Worm (Caenorhabditis elegans): ENCODE data around the gene Y81G3A.6.
A peak's percentile ranks its signal among the peaks of the same experiment; 100 is the strongest.

Y81G3A.6 gene

DNA sequence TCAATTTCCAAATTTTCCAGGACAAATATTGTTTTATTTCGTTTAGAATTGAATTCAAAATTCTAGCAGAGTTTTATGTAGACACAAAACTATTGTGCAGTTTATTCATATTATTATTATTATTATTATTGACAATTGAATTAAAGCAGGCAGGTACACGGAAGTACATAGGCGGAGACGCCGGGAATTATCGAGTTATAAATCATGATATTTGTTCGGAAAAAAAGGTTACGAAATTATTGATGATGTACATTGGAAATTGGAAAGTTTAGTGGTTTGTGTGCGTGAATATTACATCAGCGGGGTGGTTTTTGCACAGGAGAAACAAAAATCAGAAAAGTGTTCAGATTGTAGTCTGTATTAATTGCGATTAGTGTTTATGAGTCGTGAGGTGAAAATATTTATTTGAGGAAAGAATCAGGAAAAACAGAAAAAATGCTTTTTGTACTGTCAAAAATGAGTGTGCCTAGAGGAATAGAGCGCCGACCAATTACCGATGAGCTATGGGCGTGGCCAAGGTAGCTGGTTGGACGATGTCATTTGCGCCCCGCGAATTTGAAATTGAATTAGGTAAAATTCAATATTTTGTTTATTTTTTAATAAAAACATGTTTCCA is 5.9 kb downstream of the Y81G3A.6 start (continued):
- no peak for TF ChIP-seq dpl-1 (GFP tag; optimal IDR thresholded peaks at IDR 0.05)
- TF ChIP-seq hmg-1.2 (GFP tag; IDR thresholded peaks at IDR 0.05): no peak
- no peak for TF ChIP-seq somi-1 (GFP tag; optimal IDR thresholded peaks at IDR 0.05)
- TF ChIP-seq pbrm-1 (GFP tag; IDR thresholded peaks at IDR 0.05): no peak
- TF ChIP-seq egl-44 (GFP tag; IDR thresholded peaks at IDR 0.05): no peak
- TF ChIP-seq mel-28 (tag; optimal IDR thresholded peaks at IDR 0.05; ENCODE audit: borderline replicate concordance): no peak
- TF ChIP-seq B0336.3 (GFP tag; IDR thresholded peaks at IDR 0.05): peak; percentile 48; the same call in 1 of the 2 replicates
- no peak for TF ChIP-seq xnd-1 (tag; optimal IDR thresholded peaks at IDR 0.05)
- no peak for TF ChIP-seq Y53G8AR.9 (GFP tag; conservative IDR thresholded peaks at IDR 0.05)
- TF ChIP-seq ztf-22 (GFP tag; optimal IDR thresholded peaks at IDR 0.05): no peak
- peak; percentile 6 for TF ChIP-seq tbp1 (GFP tag; optimal IDR thresholded peaks at IDR 0.05)
- TF ChIP-seq aptf-3 (GFP tag; IDR thresholded peaks at IDR 0.05): no peak

ce11 chrII:13073742-13074141 is 8.6 kb downstream of the Y81G3A.6 start:
- TF ChIP-seq die-1 (tag; optimal IDR thresholded peaks at IDR 0.05): no peak
- no peak for TF ChIP-seq snpc-4 (GFP tag; optimal IDR thresholded peaks at IDR 0.05)
- no peak for TF ChIP-seq snpc-4 (tag; optimal IDR thresholded peaks at IDR 0.05)
- TF ChIP-seq chd-7 (tag; optimal IDR thresholded peaks at IDR 0.05): no peak
- no peak for TF ChIP-seq madf-6 (GFP tag; IDR thresholded peaks at IDR 0.05)
- TF ChIP-seq nfya-2 (GFP tag; IDR thresholded peaks at IDR 0.05): no peak
- no peak for TF ChIP-seq egl-44 (GFP tag; IDR thresholded peaks at IDR 0.05)

- TF ChIP-seq aptf-3 (GFP tag; IDR thresholded peaks at IDR 0.05) (no peak), nhr-80 (tag; optimal IDR thresholded peaks at IDR 0.05) (peak; percentile 93), K11D2.4 (GFP tag; IDR thresholded peaks at IDR 0.05) (no peak)
These were observed 9.2 kb downstream of the Y81G3A.6 start, which contains the start of gene F42G4.5 for ce11 chrII:13073102-13073501. Gene F42G4.5 (plus strand): TSS chrII:13073480.

DNA sequence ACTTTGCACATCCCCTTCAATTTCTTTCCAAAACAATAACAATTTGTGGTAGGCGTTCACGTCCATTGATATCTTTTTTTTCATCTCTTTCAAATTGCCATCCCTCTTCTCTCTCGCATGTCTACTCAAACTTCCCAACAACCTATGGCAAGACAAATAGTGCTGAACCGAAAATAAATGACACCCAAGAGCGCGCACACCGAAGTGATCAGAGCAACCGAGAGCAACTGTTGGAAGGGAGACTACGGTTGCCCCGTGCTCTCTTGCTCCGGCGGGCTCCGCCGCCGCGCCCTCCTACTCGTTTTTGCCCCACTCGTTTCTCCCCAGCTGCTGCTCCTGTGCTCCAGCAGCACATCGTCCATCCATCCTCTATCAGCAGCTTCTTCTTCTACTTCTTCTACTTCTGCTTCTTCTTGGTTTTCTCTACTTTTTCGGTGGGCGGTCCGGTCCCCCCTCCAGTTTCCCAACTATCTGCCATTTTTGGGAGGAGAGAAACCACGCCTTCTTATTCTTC is 15.5 kb downstream of the Y81G3A.6 start:
- TF ChIP-seq zfh-2 (GFP tag; conservative IDR thresholded peaks at IDR 0.05) (peak; percentile 94), B0035.1 (tag; optimal IDR thresholded peaks at IDR 0.05) (no peak), pbrm-1 (GFP tag; IDR thresholded peaks at IDR 0.05) (no peak), egrh-3 (GFP tag; IDR thresholded peaks at IDR 0.05) (peak; percentile 87), cebp-2 (GFP tag; IDR thresholded peaks at IDR 0.05) (no peak), tbx-9 (tag; optimal IDR thresholded peaks at IDR 0.05; ENCODE audit: borderline replicate concordance) (no peak), cebp-1 (GFP tag; IDR thresholded peaks at IDR 0.05) (no peak), cebp-1 (tag; optimal IDR thresholded peaks at IDR 0.05) (peak; percentile 13), egl-44 (GFP tag; IDR thresholded peaks at IDR 0.05) (0 out of 2 replicates have a peak, but pooled peaks have one; percentile 19), K11D2.4 (GFP tag; IDR thresholded peaks at IDR 0.05) (0 out of 2 replicates have a peak, but pooled peaks have one; percentile 36), nhr-90 (tag; optimal IDR thresholded peaks at IDR 0.05) (no peak), ztf-18 (tag; optimal IDR thresholded peaks at IDR 0.05) (no peak)

DNA sequence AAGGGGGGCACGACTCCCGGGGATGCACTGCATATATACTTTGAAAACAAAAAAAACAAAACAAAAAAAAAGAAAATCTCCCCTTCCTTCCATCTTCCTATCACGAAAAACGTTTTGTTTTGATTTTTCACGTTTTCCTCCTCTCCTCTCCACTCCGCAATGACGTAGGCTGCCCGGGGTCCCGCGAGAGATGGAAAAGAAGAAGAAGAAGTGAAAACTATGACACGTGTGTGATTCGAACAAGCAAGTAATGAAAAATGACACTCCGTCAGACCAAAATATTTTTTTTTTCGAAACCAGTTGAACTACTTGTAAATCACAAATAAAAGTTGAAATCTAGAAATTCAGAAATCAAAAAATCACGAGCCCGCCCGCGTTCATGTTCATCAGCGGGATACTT is 17.1 kb downstream of the Y81G3A.6 start:
- TF ChIP-seq ztf-28 (GFP tag; IDR thresholded peaks at IDR 0.05): no peak
- no peak for TF ChIP-seq attf-6 (GFP tag; IDR thresholded peaks at IDR 0.05)
- no peak for TF ChIP-seq sdz-38 (tag; optimal IDR thresholded peaks at IDR 0.05)
- TF ChIP-seq F22D6.2 (tag; optimal IDR thresholded peaks at IDR 0.05): no peak
- no peak for TF ChIP-seq cebp-2 (GFP tag; IDR thresholded peaks at IDR 0.05)

Measured in whole organism, young adult.